Worm (Caenorhabditis elegans) whole organism, dauer: ENCODE results near the gene K02C4.2.

Source experiments
- unc-62 ChIP-seq: sonication (generic microtip); optimal IDR thresholded peaks from 2 replicates; lab custom pipeline; 2017; ENCODE audit warnings: missing biosample characterization, missing genetic modification reagents, missing genetic modification characterization

The K02C4.2 gene

DNA sequence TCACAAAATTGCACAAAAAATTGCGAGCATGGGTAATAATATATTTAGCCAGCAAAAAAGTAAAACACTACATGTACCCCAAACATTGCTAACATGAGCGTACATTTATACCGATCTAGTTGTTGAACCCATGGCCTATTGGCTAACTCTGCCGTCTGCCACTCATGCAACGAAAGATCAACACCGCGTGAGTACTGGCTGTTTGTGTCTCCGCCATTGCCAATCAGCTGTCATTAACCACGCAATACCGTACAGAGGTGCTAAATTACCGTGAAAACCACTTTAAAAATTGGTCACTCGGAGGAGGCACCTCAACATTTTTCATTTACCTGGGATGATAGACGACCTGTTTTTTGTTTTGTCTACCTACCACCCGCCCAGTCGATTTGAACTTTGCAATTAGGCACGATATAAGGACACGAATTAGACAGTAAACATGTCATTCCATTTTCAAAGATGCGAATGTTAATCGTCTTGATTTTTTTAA lies at the start of gene K02C4.2:
K02C4.2 (plus strand) TSS at position 437 of the 487 bp plus-strand sequence.
- TF ChIP-seq unc-62 (GFP tag; lab: Kevin White, UChicago) = no peak

ce11 chrII:8027663-8028062 lies 47.9 kb upstream of the K02C4.2 start, which contains the start of gene swsn-7:
Gene swsn-7 (minus strand): TSS chrII:8027763.
- TF ChIP-seq unc-62 (GFP tag; lab: Kevin White, UChicago) = no peak

- TF ChIP-seq unc-62 (GFP tag; lab: Kevin White, UChicago) = no peak
Observed at ce11 chrII:8028246-8028694, 47.3 kb upstream of the K02C4.2 start.

ce11 chrII:8028730-8029129 lies 46.8 kb upstream of the K02C4.2 start:
- no peak for TF ChIP-seq unc-62 (GFP tag; lab: Kevin White, UChicago)

ce11 chrII:8032657-8033056 lies 42.9 kb upstream of the K02C4.2 start, which contains the start of gene nrf-6:
Gene nrf-6 (minus strand): TSS chrII:8032708.
- TF ChIP-seq unc-62 (GFP tag; lab: Kevin White, UChicago) = no peak

ce11 chrII:8034008-8034407 lies 41.6 kb upstream of the K02C4.2 start:
- no peak for TF ChIP-seq unc-62 (GFP tag; lab: Kevin White, UChicago)

- TF ChIP-seq unc-62 (GFP tag; lab: Kevin White, UChicago) = no peak
Observed at ce11 chrII:8034617-8035016, 40.9 kb upstream of the K02C4.2 start.

DNA sequence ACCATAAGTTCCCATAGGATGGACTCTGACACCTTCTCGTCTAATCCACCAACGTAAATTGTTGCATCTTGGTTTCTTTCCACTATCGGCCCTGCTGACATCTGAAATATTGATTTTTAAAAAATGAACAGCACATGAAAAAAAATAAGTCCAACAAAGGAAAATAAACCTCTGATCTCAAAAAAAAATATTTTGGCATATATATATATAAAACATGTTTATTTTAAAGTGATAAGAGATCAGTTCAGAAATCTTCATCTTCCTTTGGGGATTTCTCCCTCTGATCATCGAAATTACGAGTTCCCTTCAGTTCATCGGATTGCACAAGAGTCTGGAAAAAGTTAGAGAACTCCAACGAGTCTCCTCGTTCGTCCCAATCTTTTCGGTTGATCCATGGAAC lies 39.9 kb upstream of the K02C4.2 start, which contains the start of gene sap-49:
sap-49 (minus strand) TSS at position 101 of the 400 bp plus-strand sequence.
- TF ChIP-seq unc-62 (GFP tag; lab: Kevin White, UChicago) = no peak

ce11 chrII:8037246-8037645 lies 38.3 kb upstream of the K02C4.2 start, which contains the start of gene arp-6:
Gene arp-6 (minus strand): TSS chrII:8037346.
- no peak for TF ChIP-seq unc-62 (GFP tag; lab: Kevin White, UChicago)

- no peak for TF ChIP-seq unc-62 (GFP tag; lab: Kevin White, UChicago)
Observed at ce11 chrII:8037863-8038262, 37.7 kb upstream of the K02C4.2 start, which contains the start of gene C08B11.9. Gene C08B11.9 (minus strand): TSS chrII:8038169.

ce11 chrII:8039416-8039815 lies 36.1 kb upstream of the K02C4.2 start, which contains the start of the genes ubh-4 and algn-6:
Gene ubh-4 (minus strand): TSS chrII:8039597.
Gene algn-6 (plus strand): TSS chrII:8039802.
- no peak for TF ChIP-seq unc-62 (GFP tag; lab: Kevin White, UChicago)

ce11 chrII:8041642-8042041 lies 33.9 kb upstream of the K02C4.2 start:
- TF ChIP-seq unc-62 (GFP tag; lab: Kevin White, UChicago) = no peak

DNA sequence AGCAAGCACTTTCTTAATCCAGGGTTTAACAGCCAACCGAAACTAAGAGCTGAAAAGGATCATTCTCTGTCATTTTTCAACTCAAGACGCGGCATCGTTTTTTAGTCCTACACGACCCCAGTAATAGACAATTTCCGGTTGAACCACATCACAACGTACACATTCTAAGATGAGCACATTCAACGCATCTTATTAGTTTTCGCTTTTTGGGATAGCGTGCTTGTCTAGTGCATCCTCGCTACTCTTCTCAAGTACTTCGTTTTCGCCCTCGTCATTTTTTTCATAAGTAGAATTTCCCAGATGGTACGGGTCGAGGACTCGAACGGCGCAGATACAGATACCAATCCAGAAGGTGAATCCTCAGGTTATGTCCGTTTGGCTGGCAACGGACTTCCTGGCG lies 33.3 kb upstream of the K02C4.2 start, which contains the start of gene T05H10.1:
T05H10.1 (plus strand) TSS at position 301 of the 400 bp plus-strand sequence.
- no peak for TF ChIP-seq unc-62 (GFP tag; lab: Kevin White, UChicago)

DNA sequence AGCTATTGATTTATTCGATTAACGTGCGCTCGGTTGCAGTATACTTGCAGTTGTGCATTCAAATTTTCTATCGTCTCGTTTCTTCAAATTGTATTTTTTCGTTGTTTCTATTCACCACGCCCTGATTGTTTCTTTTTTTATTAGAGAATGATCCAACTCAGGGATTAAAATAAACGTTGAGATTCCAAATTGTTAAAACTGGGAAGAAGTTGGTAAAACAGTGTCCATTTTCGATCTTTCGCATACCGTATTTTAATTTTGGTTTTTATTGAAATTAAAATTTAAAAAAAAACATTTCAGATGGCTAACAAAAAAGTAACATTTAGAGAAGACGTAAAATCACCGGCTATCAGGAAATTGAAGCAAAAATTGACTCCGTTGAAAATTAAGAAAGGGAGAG lies 28.3 kb upstream of the K02C4.2 start, which contains the start of gene apn-1:
apn-1 (plus strand) TSS at position 301 of the 400 bp plus-strand sequence.
- TF ChIP-seq unc-62 (GFP tag; lab: Kevin White, UChicago) = no peak

DNA sequence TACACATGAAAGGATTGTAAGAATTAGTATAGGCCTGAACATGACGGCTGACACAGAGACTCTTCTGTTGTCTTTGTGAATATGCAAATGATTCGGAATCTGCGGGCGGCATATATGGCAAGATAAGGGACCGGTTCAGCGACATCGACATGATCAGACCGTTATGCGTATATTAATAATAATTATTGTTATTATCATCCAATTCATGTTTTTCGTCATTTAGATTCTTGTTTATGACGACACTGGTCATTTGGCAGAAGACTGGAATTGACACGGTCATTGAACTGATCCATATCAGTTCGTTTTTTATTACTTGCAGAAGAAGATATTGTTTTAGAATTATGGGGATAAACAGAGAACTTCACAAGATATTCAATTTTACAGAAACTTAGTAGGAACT lies 25.1 kb upstream of the K02C4.2 start, which contains the start of gene mtre-1:
mtre-1 (minus strand) TSS at position 101 of the 400 bp plus-strand sequence.
- TF ChIP-seq unc-62 (GFP tag; lab: Kevin White, UChicago) = no peak

DNA sequence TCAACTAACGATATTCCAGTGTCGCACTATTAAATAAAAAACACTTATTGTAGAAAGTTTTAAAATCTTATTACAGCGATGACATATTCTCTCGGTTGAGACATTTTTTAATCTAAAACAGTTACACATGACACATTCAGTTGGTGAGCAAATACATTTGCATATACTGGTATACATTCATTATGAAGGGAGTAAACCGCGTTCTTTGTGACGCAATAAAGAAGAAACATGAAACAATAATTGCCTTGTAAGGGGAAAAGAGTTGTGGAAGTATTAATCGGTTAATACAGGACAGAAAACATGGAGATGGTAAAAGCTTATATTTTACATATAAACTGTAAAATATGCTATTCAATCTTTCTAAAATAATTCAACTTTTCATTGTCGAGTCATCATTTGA lies 24.2 kb upstream of the K02C4.2 start:
- TF ChIP-seq unc-62 (GFP tag; lab: Kevin White, UChicago) = no peak

- TF ChIP-seq unc-62 (GFP tag; lab: Kevin White, UChicago) = no peak
Observed at ce11 chrII:8052172-8052571, 23.4 kb upstream of the K02C4.2 start.
